Worm (Caenorhabditis elegans) whole organism, L1 larva: Measurements from ENCODE around the gene gbh-2.

Source experiments
- egl-27 ChIP-seq, 2 experiments: fragments of 150-350 bp in 1 of 2; sonication (generic microtip); optimal IDR thresholded peaks; 3 replicates each; lab custom pipeline; 2017 to 2018; ENCODE audit warnings: missing biosample characterization in 2 of 2, missing genetic modification characterization in 2 of 2, missing genetic modification reagents in 2 of 2
- fos-1 ChIP-seq: fragments of 150-350 bp; optimal IDR thresholded peaks from 2 replicates; lab custom pipeline; 2014; ENCODE audit warnings: missing biosample characterization, missing genetic modification characterization
- mep-1 ChIP-seq: fragments of 150-350 bp; optimal IDR thresholded peaks from 2 replicates; lab custom pipeline; 2014; ENCODE audit warnings: missing biosample characterization, missing genetic modification characterization
- nhr-28 ChIP-seq: fragments of 150-350 bp; optimal IDR thresholded peaks from 2 replicates; lab custom pipeline; 2014; ENCODE audit warnings: missing biosample characterization, missing genetic modification characterization
- nhr-77 ChIP-seq: fragments of 150-350 bp; optimal IDR thresholded peaks from 2 replicates; lab custom pipeline; 2014; ENCODE audit warnings: missing biosample characterization, missing genetic modification characterization
- sup-37 ChIP-seq: fragments of 200-800 bp; sonication (Bioruptor generic); optimal IDR thresholded peaks from 2 replicates; lab custom pipeline; 2018; ENCODE audit warnings: mild to moderate bottlenecking, missing genetic modification characterization, missing compliant biosample characterization
- zag-1 ChIP-seq: fragments of 150-350 bp; optimal IDR thresholded peaks from 2 replicates; lab custom pipeline; 2014; ENCODE audit warnings: missing biosample characterization, missing genetic modification characterization

ce11 chrII:8450750-8451149 lies 34.9 kb upstream of the gbh-2 start:
- no peak for TF ChIP-seq egl-27 (tag; optimal IDR thresholded peaks at IDR 0.05; lab: Kevin White, UChicago)
- TF ChIP-seq mep-1 = no peak
- no peak for TF ChIP-seq sup-37 (GFP tag; lab: Kevin White, UChicago)
- no peak for TF ChIP-seq nhr-28 (tag; lab: Kevin White, UChicago)
- no peak for TF ChIP-seq nhr-77 (tag; lab: Kevin White, UChicago)
- TF ChIP-seq fos-1 (tag; lab: Kevin White, UChicago) = no peak
- TF ChIP-seq zag-1 = no peak
